Worm (Caenorhabditis elegans) whole organism, L1 larva: ENCODE results near the gene dcaf-1.
A peak's percentile ranks its signal among the peaks of the same experiment; 100 is the strongest.

ENCODE experiments used
- Y116A8C.19 ChIP-seq: sonication (generic microtip); optimal IDR thresholded peaks from 2 replicates; lab custom pipeline; 2016; ENCODE audit warnings: missing compliant biosample characterization, missing genetic modification characterization, borderline replicate concordance
- aha-1 ChIP-seq: fragments of 150-350 bp; optimal IDR thresholded peaks from 2 replicates; lab custom pipeline; 2014; ENCODE audit warnings: missing biosample characterization, missing genetic modification characterization
- alr-1 ChIP-seq: fragments of 200-800 bp; sonication (Bioruptor generic); optimal IDR thresholded peaks from 2 replicates; lab custom pipeline; 2018; ENCODE audit warnings: borderline replicate concordance, mild to moderate bottlenecking, missing genetic modification characterization, missing compliant biosample characterization
- ceh-63 ChIP-seq: fragments of 200-800 bp; sonication (Bioruptor generic); optimal IDR thresholded peaks from 2 replicates; lab custom pipeline; 2018; ENCODE audit warnings: mild to moderate bottlenecking, missing genetic modification characterization, missing compliant biosample characterization
- ceh-82 ChIP-seq, 3 experiments: fragments of 150-350 bp in 1 of 3; sonication (generic microtip) in 2 of 3; optimal IDR thresholded peaks; 2 replicates each; lab custom pipeline; 2014 to 2017; ENCODE audit warnings: missing biosample characterization in 3 of 3, missing genetic modification characterization in 3 of 3
- ceh-88 ChIP-seq: fragments of 200-800 bp; sonication (Bioruptor generic); IDR thresholded peaks from 2 replicates; pipeline ENCODE4 v1.3.6; 2022; ENCODE audit warnings: missing genetic modification characterization, missing compliant biosample characterization
- ces-1 ChIP-seq: fragments of 150-350 bp; optimal IDR thresholded peaks from 2 replicates; lab custom pipeline; 2014; ENCODE audit warnings: missing biosample characterization, missing genetic modification reagents, missing genetic modification characterization
- dpl-1 ChIP-seq, 3 experiments: fragments of 150-350 bp in 2 of 3; sonication (generic microtip) in 1 of 3; optimal IDR thresholded peaks; 2 replicates each; lab custom pipeline; 2014 to 2017; ENCODE audit warnings: missing biosample characterization in 3 of 3, missing genetic modification characterization in 3 of 3, missing genetic modification reagents in 3 of 3
- efl-1 ChIP-seq, 4 experiments: fragments of 150-350 bp; optimal IDR thresholded peaks in 3 of 4; peaks in 1 of 4; 1 replicate in 1 of 4; 2 replicates in 3 of 4; lab custom pipeline; 2014; ENCODE audit warnings: missing biosample characterization in 2 of 4, missing genetic modification characterization in 2 of 4, missing genetic modification reagents in 2 of 4
- efl-3 ChIP-seq: fragments of 200-800 bp; sonication (Bioruptor generic); optimal IDR thresholded peaks from 2 replicates; lab custom pipeline; 2018; ENCODE audit warnings: mild to moderate bottlenecking, missing genetic modification characterization, missing compliant biosample characterization
- egl-13 ChIP-seq: sonication (generic microtip); optimal IDR thresholded peaks from 2 replicates; lab custom pipeline; 2016; ENCODE audit warnings: missing genotype, missing genetic modification reagents, missing genetic modification characterization, missing compliant biosample characterization
- egl-27 ChIP-seq, 2 experiments: fragments of 150-350 bp in 1 of 2; sonication (generic microtip); optimal IDR thresholded peaks; 3 replicates each; lab custom pipeline; 2017 to 2018; ENCODE audit warnings: missing biosample characterization in 2 of 2, missing genetic modification characterization in 2 of 2, missing genetic modification reagents in 2 of 2
- ets-5 ChIP-seq: fragments of 200-800 bp; sonication (Bioruptor generic); IDR thresholded peaks from 2 replicates; pipeline ENCODE4 v1.3.6; 2022; ENCODE audit warnings: missing genetic modification characterization, missing compliant biosample characterization
- fkh-10 ChIP-seq: sonication (generic microtip); optimal IDR thresholded peaks from 2 replicates; lab custom pipeline; 2017; ENCODE audit warnings: missing biosample characterization, missing genetic modification reagents, missing genetic modification characterization
- fkh-4 ChIP-seq: sonication (generic microtip); optimal IDR thresholded peaks from 2 replicates; lab custom pipeline; 2016; ENCODE audit warnings: missing compliant biosample characterization, missing genetic modification characterization, borderline replicate concordance
- fkh-8 ChIP-seq: sonication (generic microtip); optimal IDR thresholded peaks from 2 replicates; lab custom pipeline; 2016; ENCODE audit warnings: mild to moderate bottlenecking, missing genetic modification characterization, missing compliant biosample characterization
- grh-1 ChIP-seq: fragments of 200-800 bp; sonication (Bioruptor generic); IDR thresholded peaks from 2 replicates; pipeline ENCODE4 v1.3.6; 2022; ENCODE audit warnings: missing genetic modification reagents, missing genetic modification characterization, missing compliant biosample characterization
- hlh-17 ChIP-seq: fragments of 200-800 bp; sonication (Bioruptor generic); optimal IDR thresholded peaks from 2 replicates; lab custom pipeline; 2018; ENCODE audit warnings: missing genetic modification characterization, mild to moderate bottlenecking, missing compliant biosample characterization, moderate library complexity, borderline replicate concordance
- lin-14 ChIP-seq: fragments of 200-800 bp; sonication (Bioruptor generic); optimal IDR thresholded peaks from 2 replicates; lab custom pipeline; 2018; ENCODE audit warnings: mild to moderate bottlenecking, missing genetic modification characterization, moderate library complexity, missing compliant biosample characterization
- lin-15B ChIP-seq: fragments of 150-350 bp; sonication (generic microtip); optimal IDR thresholded peaks from 3 replicates; lab custom pipeline; 2014; ENCODE audit warnings: missing biosample characterization, missing genetic modification characterization
- lin-35 ChIP-seq, 2 experiments: fragments of 150-350 bp; optimal IDR thresholded peaks; 2 replicates each; lab custom pipeline; 2014; ENCODE audit warnings: missing biosample characterization in 2 of 2, missing genetic modification characterization in 2 of 2, missing genetic modification reagents in 2 of 2
- lin-39 ChIP-seq: fragments of 150-350 bp; optimal IDR thresholded peaks from 2 replicates; lab custom pipeline; 2014; ENCODE audit warnings: missing biosample characterization, missing genetic modification reagents, missing genetic modification characterization
- lsy-2 ChIP-seq, 2 experiments: fragments of 150-350 bp; optimal IDR thresholded peaks; 2 replicates each; lab custom pipeline; 2014; ENCODE audit warnings: missing biosample characterization in 2 of 2, missing genetic modification characterization in 2 of 2
- mab-9 ChIP-seq: fragments of 200-800 bp; sonication (Bioruptor generic); IDR thresholded peaks from 2 replicates; pipeline ENCODE4 v1.3.6; 2022; ENCODE audit warnings: missing genetic modification reagents, missing genetic modification characterization, missing compliant biosample characterization
- mef-2 ChIP-seq: fragments of 150-350 bp; optimal IDR thresholded peaks from 2 replicates; lab custom pipeline; 2014; ENCODE audit warnings: missing biosample characterization, missing genetic modification characterization
- nhr-12 ChIP-seq: sonication (generic microtip); optimal IDR thresholded peaks from 2 replicates; lab custom pipeline; 2017; ENCODE audit warnings: missing biosample characterization, missing genetic modification characterization
- nhr-20 ChIP-seq: sonication (generic microtip); optimal IDR thresholded peaks from 2 replicates; lab custom pipeline; 2016; ENCODE audit warnings: mild to moderate bottlenecking, missing genetic modification characterization, missing compliant biosample characterization
- nhr-237 ChIP-seq: fragments of 150-350 bp; optimal IDR thresholded peaks from 2 replicates; lab custom pipeline; 2014; ENCODE audit warnings: missing biosample characterization, missing genetic modification characterization
- nhr-28 ChIP-seq: fragments of 150-350 bp; optimal IDR thresholded peaks from 2 replicates; lab custom pipeline; 2014; ENCODE audit warnings: missing biosample characterization, missing genetic modification characterization
- nhr-47 ChIP-seq: sonication (generic microtip); optimal IDR thresholded peaks from 2 replicates; lab custom pipeline; 2016; ENCODE audit warnings: mild to moderate bottlenecking, missing genetic modification characterization, moderate library complexity, missing compliant biosample characterization
- nhr-71 ChIP-seq: sonication (generic microtip); optimal IDR thresholded peaks from 2 replicates; lab custom pipeline; 2016; ENCODE audit warnings: mild to moderate bottlenecking, missing genetic modification characterization, moderate library complexity, missing compliant biosample characterization
- nhr-76 ChIP-seq: sonication (generic microtip); optimal IDR thresholded peaks from 2 replicates; lab custom pipeline; 2017; ENCODE audit warnings: missing biosample characterization, missing genetic modification characterization
- nhr-85 ChIP-seq: sonication (generic microtip); peaks from one replicate; lab custom pipeline; 2016; ENCODE audit warnings: missing genetic modification characterization, inconsistent platforms, missing compliant biosample characterization
- skn-1 ChIP-seq: fragments of 150-350 bp; optimal IDR thresholded peaks from 2 replicates; lab custom pipeline; 2014; ENCODE audit warnings: missing biosample characterization, missing genetic modification characterization
- snpc-4 ChIP-seq: fragments of 150-350 bp; optimal IDR thresholded peaks from 2 replicates; lab custom pipeline; 2014; ENCODE audit warnings: missing biosample characterization, missing genetic modification characterization
- snu-23 ChIP-seq: sonication (generic microtip); optimal IDR thresholded peaks from 2 replicates; lab custom pipeline; 2016; ENCODE audit warnings: missing genetic modification characterization, missing compliant biosample characterization
- sox-4 ChIP-seq: sonication (generic microtip); optimal IDR thresholded peaks from 2 replicates; lab custom pipeline; 2016; ENCODE audit warnings: missing genetic modification characterization, missing compliant biosample characterization
- sptf-1 ChIP-seq: fragments of 150-350 bp; optimal IDR thresholded peaks from 2 replicates; lab custom pipeline; 2014; ENCODE audit warnings: missing biosample characterization, missing genetic modification characterization
- swsn-7 ChIP-seq: sonication (generic microtip); optimal IDR thresholded peaks from 2 replicates; lab custom pipeline; 2016; ENCODE audit warnings: missing genetic modification characterization, missing compliant biosample characterization
- tbx-2 ChIP-seq: sonication (generic microtip); optimal IDR thresholded peaks from 2 replicates; lab custom pipeline; 2016; ENCODE audit warnings: missing genetic modification characterization, missing compliant biosample characterization
- tlp-1 ChIP-seq: fragments of 150-350 bp; optimal IDR thresholded peaks from 2 replicates; lab custom pipeline; 2014; ENCODE audit warnings: missing biosample characterization, missing genetic modification characterization
- unc-130 ChIP-seq: fragments of 150-350 bp; optimal IDR thresholded peaks from 2 replicates; lab custom pipeline; 2017; ENCODE audit warnings: missing biosample characterization, missing genetic modification characterization, inconsistent platforms
- unc-30 ChIP-seq: sonication (generic microtip); optimal IDR thresholded peaks from 2 replicates; lab custom pipeline; 2017; ENCODE audit warnings: missing biosample characterization, missing genetic modification characterization
- unc-62 ChIP-seq: fragments of 150-350 bp; optimal IDR thresholded peaks from 2 replicates; lab custom pipeline; 2014; ENCODE audit warnings: missing biosample characterization, missing genetic modification reagents, missing genetic modification characterization
- unc-98 ChIP-seq: fragments of 200-800 bp; sonication (Bioruptor generic); IDR thresholded peaks from 2 replicates; pipeline ENCODE4 v1.3.6; 2022; ENCODE audit warnings: missing genetic modification characterization, missing compliant biosample characterization
- xbp-1 ChIP-seq: sonication (generic microtip); optimal IDR thresholded peaks from 2 replicates; lab custom pipeline; 2016; ENCODE audit warnings: missing genetic modification characterization, missing compliant biosample characterization
- zag-1 ChIP-seq: fragments of 150-350 bp; optimal IDR thresholded peaks from 2 replicates; lab custom pipeline; 2014; ENCODE audit warnings: missing biosample characterization, missing genetic modification characterization
- zip-4 ChIP-seq: fragments of 200-800 bp; sonication (Bioruptor generic); optimal IDR thresholded peaks from 2 replicates; lab custom pipeline; 2018; ENCODE audit warnings: mild to moderate bottlenecking, missing genetic modification characterization, moderate library complexity, missing compliant biosample characterization
- ztf-11 ChIP-seq, 2 experiments: sonication (generic microtip); optimal IDR thresholded peaks; 2 replicates each; lab custom pipeline; 2016 to 2017; ENCODE audit warnings: missing genetic modification characterization in 2 of 2, missing biosample characterization in 1 of 2, missing compliant biosample characterization in 1 of 2

The dcaf-1 gene

DNA sequence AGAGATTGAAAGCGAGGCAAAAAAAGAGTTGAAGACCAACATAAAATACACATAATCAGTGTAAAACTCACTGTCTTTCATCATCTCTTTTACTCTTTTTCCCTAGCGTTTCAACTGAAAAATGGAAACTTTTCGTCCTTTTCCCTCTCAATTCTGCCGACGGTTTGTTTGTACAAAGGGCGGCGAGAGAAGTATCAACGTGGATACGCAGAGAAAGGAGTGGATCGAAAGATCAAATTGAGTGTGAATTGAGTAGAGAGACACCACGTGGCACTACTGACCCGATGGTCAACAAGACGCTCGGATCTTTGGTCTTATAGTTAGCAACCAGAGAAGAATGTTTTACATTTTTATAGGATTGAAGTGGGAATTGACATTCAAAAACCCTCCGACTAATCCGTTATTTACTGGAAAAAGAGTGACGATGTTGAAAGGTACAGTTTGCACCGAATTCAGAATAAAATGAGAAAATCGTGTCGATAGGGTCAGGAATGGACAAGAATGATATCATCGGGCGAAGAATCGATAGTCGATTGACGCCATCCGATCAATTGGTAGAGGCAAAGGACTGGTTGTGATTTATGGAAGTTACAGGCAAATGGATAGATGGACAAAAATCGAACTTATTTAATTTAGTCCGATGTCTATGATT lies 35.4 kb downstream of the dcaf-1 start (continued):
- TF ChIP-seq nhr-47, result peak; percentile 55
- TF ChIP-seq unc-30, result no peak
- TF ChIP-seq lin-15B (tag; lab: Kevin White, UChicago), result no peak
- TF ChIP-seq nhr-20 (tag; lab: Kevin White, UChicago), result peak; percentile 97
- no peak for TF ChIP-seq ztf-11 (tag; optimal IDR thresholded peaks at IDR 0.05; lab: Kevin White, UChicago)
- no peak for TF ChIP-seq nhr-12 (tag; lab: Kevin White, UChicago)
- no peak for TF ChIP-seq egl-13 (tag; lab: Kevin White, UChicago)
- TF ChIP-seq ceh-82 (tag; optimal IDR thresholded peaks at IDR 0.05; lab: Kevin White, UChicago), result no peak
- peak in 2 of 3 experiments; percentile 14 to 39 for TF ChIP-seq dpl-1 (GFP tag; optimal IDR thresholded peaks at IDR 0.05; lab: Kevin White, UChicago)
- no peak for TF ChIP-seq ces-1
- TF ChIP-seq Y116A8C.19, result no peak
- TF ChIP-seq fkh-4 (tag; lab: Kevin White, UChicago), result no peak
- TF ChIP-seq snpc-4 (tag; lab: Kevin White, UChicago), result no peak
- TF ChIP-seq ceh-88 (GFP tag; lab: Robert Waterston, UW), result 0 out of 2 replicates have a peak, but pooled peaks have one; percentile 10
- TF ChIP-seq skn-1 (tag; lab: Kevin White, UChicago), result peak; percentile 61
- peak; percentile 74 for TF ChIP-seq tbx-2 (tag; lab: Kevin White, UChicago)
- peak; percentile 7 to 40 for TF ChIP-seq efl-1 (optimal IDR thresholded peaks at IDR 0.05; lab: Kevin White, UChicago)
- peak; percentile 6 to 87 for TF ChIP-seq efl-1 (GFP tag; optimal IDR thresholded peaks at IDR 0.05 in 1 of 2; lab: Kevin White, UChicago)
- TF ChIP-seq mab-9 (GFP tag; lab: Robert Waterston, UW), result no peak
- no peak for TF ChIP-seq zip-4 (GFP tag; lab: Kevin White, UChicago)
- peak; percentile 20 for TF ChIP-seq unc-130
- no peak for TF ChIP-seq alr-1
- no peak for TF ChIP-seq hlh-17 (GFP tag; lab: Kevin White, UChicago)
- no peak for TF ChIP-seq sox-4 (tag; lab: Kevin White, UChicago)
- TF ChIP-seq sptf-1, result no peak
- TF ChIP-seq nhr-76, result no peak
- TF ChIP-seq egl-27 (tag; optimal IDR thresholded peaks at IDR 0.05; lab: Kevin White, UChicago), result peak in 1 of 2 experiments; percentile 25
- TF ChIP-seq swsn-7 (tag; lab: Kevin White, UChicago), result peak; percentile 43
- TF ChIP-seq snu-23 (GFP tag; lab: Kevin White, UChicago), result peak; percentile 83
- no peak for TF ChIP-seq zag-1
- no peak for TF ChIP-seq fkh-10 (GFP tag; lab: Kevin White, UChicago)
- TF ChIP-seq xbp-1 (tag; lab: Kevin White, UChicago), result peak; percentile 51

DNA sequence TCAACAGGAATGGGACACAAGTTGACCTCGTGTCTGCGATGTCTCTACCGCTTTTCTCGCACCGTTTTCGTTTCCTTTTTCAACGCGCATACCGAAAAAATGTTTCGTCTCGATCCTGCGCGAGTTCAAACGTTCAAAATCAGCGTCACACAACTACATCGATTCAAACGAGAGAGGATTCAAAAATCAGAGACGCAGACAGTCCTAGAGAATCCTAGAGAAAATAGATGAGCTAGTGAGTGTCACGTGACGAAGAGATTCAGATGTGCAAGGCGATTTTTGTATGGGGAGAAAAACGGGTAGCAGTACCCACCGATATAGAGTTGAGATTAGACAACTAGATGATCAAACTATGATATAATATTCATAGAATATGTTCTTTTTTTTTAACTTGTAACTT lies 36.6 kb downstream of the dcaf-1 start:
- TF ChIP-seq nhr-28 (tag; lab: Kevin White, UChicago) (no peak), nhr-76 (no peak), fkh-10 (GFP tag; lab: Kevin White, UChicago) (no peak), xbp-1 (tag; lab: Kevin White, UChicago) (peak; percentile 57), nhr-71 (tag; lab: Kevin White, UChicago) (peak; percentile 90), efl-3 (GFP tag; lab: Kevin White, UChicago) (peak; percentile 12), mef-2 (no peak), aha-1 (tag; lab: Kevin White, UChicago) (no peak), unc-62 (GFP tag; lab: Kevin White, UChicago) (no peak), unc-98 (GFP tag; lab: Robert Waterston, UW) (no peak), lsy-2 (tag; optimal IDR thresholded peaks at IDR 0.05; lab: Kevin White, UChicago) (peak; percentile 35 to 70), zip-4 (GFP tag; lab: Kevin White, UChicago) (no peak), grh-1 (GFP tag; lab: Robert Waterston, UW) (peak; percentile 79), nhr-12 (tag; lab: Kevin White, UChicago) (no peak), ztf-11 (tag; optimal IDR thresholded peaks at IDR 0.05; lab: Kevin White, UChicago) (no peak), nhr-237 (tag; lab: Kevin White, UChicago) (no peak), lin-39 (tag; lab: Kevin White, UChicago) (peak; percentile 30), lin-35 (GFP tag; optimal IDR thresholded peaks at IDR 0.05; lab: Kevin White, UChicago) (peak; percentile 39 to 75), nhr-20 (tag; lab: Kevin White, UChicago) (peak; percentile 96), zag-1 (no peak), lin-14 (GFP tag; lab: Kevin White, UChicago) (peak; percentile 86), hlh-17 (GFP tag; lab: Kevin White, UChicago) (no peak), fkh-8 (tag; lab: Kevin White, UChicago) (no peak), ceh-63 (no peak), ets-5 (GFP tag; lab: Robert Waterston, UW) (no peak), nhr-85 (peak; percentile 98), ceh-82 (tag; optimal IDR thresholded peaks at IDR 0.05; lab: Kevin White, UChicago) (peak in 2 of 3 experiments; percentile 1 to 31), tlp-1 (tag; lab: Kevin White, UChicago) (no peak), dpl-1 (GFP tag; optimal IDR thresholded peaks at IDR 0.05; lab: Kevin White, UChicago) (peak; percentile 25 to 42 (median 38)), unc-130 (no peak), snu-23 (GFP tag; lab: Kevin White, UChicago) (peak; percentile 86)
